Fruit fly (Drosophila melanogaster) whole organism, embryonic: ENCODE results near the gene Gsc.

Experiments used
- ATbp ChIP-seq: fragments of 200-800 bp; sonication (Bioruptor generic); optimal IDR thresholded peaks from 2 replicates; lab custom pipeline; 2017; ENCODE audit warnings: missing biosample characterization, mild to moderate bottlenecking, missing genetic modification characterization, missing genetic modification reagents
- Atf-2 ChIP-seq: fragments of 200-800 bp; sonication (Bioruptor generic); optimal IDR thresholded peaks from 2 replicates; lab custom pipeline; 2016; ENCODE audit warnings: missing biosample characterization, missing genetic modification characterization
- CG10147 ChIP-seq: fragments of 200-800 bp; sonication (Bioruptor generic); optimal IDR thresholded peaks from 2 replicates; lab custom pipeline; 2019; ENCODE audit warnings: missing biosample characterization, mild to moderate bottlenecking, missing genetic modification characterization, moderate library complexity
- CG11398 ChIP-seq: fragments of 200-800 bp; sonication (Bioruptor generic); optimal IDR thresholded peaks from 2 replicates; lab custom pipeline; 2016; ENCODE audit warnings: missing biosample characterization, missing genetic modification characterization
- CG1233 ChIP-seq: fragments of 200-800 bp; sonication (Bioruptor generic); optimal IDR thresholded peaks from 4 replicates; lab custom pipeline; 2018; ENCODE audit warnings: missing biosample characterization, mild to moderate bottlenecking, missing genetic modification characterization
- CG2129 ChIP-seq: fragments of 200-800 bp; sonication (Bioruptor generic); IDR thresholded peaks from 2 replicates; pipeline ENCODE4 v1.3.6; 2022; ENCODE audit warnings: missing biosample characterization, missing genetic modification characterization; ENCODE audit not compliant: partially characterized antibody
- CG34376 ChIP-seq: fragments of 200-800 bp; sonication (Bioruptor generic); optimal IDR thresholded peaks from 2 replicates; lab custom pipeline; 2018; ENCODE audit warnings: missing biosample characterization, mild to moderate bottlenecking, missing genetic modification characterization
- CG3847 ChIP-seq: fragments of 200-800 bp; sonication (Bioruptor generic); IDR thresholded peaks from 2 replicates; pipeline ENCODE4 v1.3.6; 2022; ENCODE audit warnings: missing biosample characterization, missing genetic modification characterization
- CG6854 ChIP-seq: fragments of 200-800 bp; sonication (Bioruptor generic); optimal IDR thresholded peaks from 3 replicates; lab custom pipeline; 2017; ENCODE audit warnings: missing biosample characterization, mild to moderate bottlenecking, missing genetic modification characterization
- CG8944 ChIP-seq: fragments of 200-800 bp; sonication (Bioruptor generic); optimal IDR thresholded peaks from 3 replicates; lab custom pipeline; 2016; ENCODE audit warnings: missing biosample characterization, missing genetic modification characterization
- CG9817 ChIP-seq: fragments of 200-800 bp; sonication (Bioruptor generic); optimal IDR thresholded peaks from 2 replicates; lab custom pipeline; 2018; ENCODE audit warnings: missing biosample characterization, mild to moderate bottlenecking, missing genetic modification characterization, moderate library complexity
- CHES-1-like ChIP-seq: fragments of 200-800 bp; sonication (Bioruptor generic); optimal IDR thresholded peaks from 2 replicates; lab custom pipeline; 2016; ENCODE audit warnings: missing biosample characterization, missing genetic modification characterization
- D19A ChIP-seq: fragments of 200-800 bp; optimal IDR thresholded peaks from 3 replicates; lab custom pipeline; 2019; ENCODE audit warnings: missing biosample characterization, mild to moderate bottlenecking, missing genetic modification characterization, moderate library complexity
- Dp ChIP-seq: fragments of 200-800 bp; sonication (Bioruptor generic); optimal IDR thresholded peaks from 2 replicates; lab custom pipeline; 2018; ENCODE audit warnings: missing biosample characterization, mild to moderate bottlenecking, missing genetic modification characterization, moderate library complexity
- Ets97D ChIP-seq: fragments of 200-800 bp; sonication (Bioruptor generic); optimal IDR thresholded peaks from 3 replicates; lab custom pipeline; 2016; ENCODE audit warnings: missing biosample characterization, missing genetic modification characterization
- HLH3B ChIP-seq: fragments of 200-800 bp; sonication (Bioruptor generic); IDR thresholded peaks from 2 replicates; pipeline ENCODE4 v1.3.6; 2022; ENCODE audit warnings: missing biosample characterization, missing genetic modification characterization
- HLHmδ ChIP-seq: fragments of 200-800 bp; sonication (Bioruptor generic); optimal IDR thresholded peaks from 2 replicates; lab custom pipeline; 2018; ENCODE audit warnings: missing biosample characterization, mild to moderate bottlenecking, missing genetic modification characterization, moderate library complexity
- HmgZ ChIP-seq: fragments of 200-800 bp; sonication (Bioruptor generic); optimal IDR thresholded peaks from 2 replicates; lab custom pipeline; 2018; ENCODE audit warnings: missing biosample characterization, mild to moderate bottlenecking, missing genetic modification characterization
- Hr78 ChIP-seq, 2 experiments: fragments of 200-800 bp in 1 of 2; fragments of >200 bp in 1 of 2; sonication (Bioruptor generic) in 1 of 2; optimal IDR thresholded peaks; 2 replicates each; lab custom pipeline; 2017 to 2019; ENCODE audit warnings: missing biosample characterization in 2 of 2, missing genetic modification characterization in 2 of 2, mild to moderate bottlenecking in 1 of 2, moderate library complexity in 1 of 2
- Lpt ChIP-seq: fragments of >200 bp; optimal IDR thresholded peaks from 2 replicates; lab custom pipeline; 2018; ENCODE audit warnings: missing biosample characterization, missing genetic modification characterization
- MBD-R2 ChIP-seq: fragments of 200-800 bp; sonication (Bioruptor generic); IDR thresholded peaks from 2 replicates; pipeline ENCODE4 v1.3.6; 2022; ENCODE audit warnings: missing biosample characterization, missing genetic modification characterization
- NC2α ChIP-seq: fragments of 200-800 bp; sonication (Bioruptor generic); optimal IDR thresholded peaks from 2 replicates; lab custom pipeline; 2016; ENCODE audit warnings: missing biosample characterization, missing genetic modification characterization
- NK7.1 ChIP-seq: fragments of 200-800 bp; sonication (Bioruptor generic); optimal IDR thresholded peaks from 3 replicates; lab custom pipeline; 2016; ENCODE audit warnings: missing biosample characterization, missing genetic modification characterization
- NfI ChIP-seq: fragments of 200-800 bp; sonication (Bioruptor generic); optimal IDR thresholded peaks from 3 replicates; lab custom pipeline; 2018; ENCODE audit warnings: missing biosample characterization, mild to moderate bottlenecking, missing genetic modification characterization, moderate library complexity
- Rx ChIP-seq: fragments of 200-800 bp; sonication (Bioruptor generic); IDR thresholded peaks from 2 replicates; pipeline ENCODE4 v1.3.6; 2022; ENCODE audit warnings: missing biosample characterization, missing genetic modification characterization
- Sin3A ChIP-seq: fragments of >200 bp; optimal IDR thresholded peaks from 2 replicates; lab custom pipeline; 2018
- Six4 ChIP-seq: fragments of 200-800 bp; sonication (Bioruptor generic); optimal IDR thresholded peaks from 2 replicates; lab custom pipeline; 2016; ENCODE audit warnings: missing biosample characterization, missing genetic modification characterization
- Ssrp ChIP-seq: fragments of 200-800 bp; sonication (Bioruptor generic); optimal IDR thresholded peaks from 2 replicates; lab custom pipeline; 2018; ENCODE audit warnings: missing biosample characterization, mild to moderate bottlenecking, missing genetic modification characterization, moderate library complexity
- Stat92E ChIP-seq, 3 experiments: fragments of >200 bp in 2 of 3; fragments of 200-800 bp in 1 of 3; sonication (Bioruptor generic) in 1 of 3; optimal IDR thresholded peaks; 2 replicates each; lab custom pipeline; 2017 to 2019; ENCODE audit warnings: missing biosample characterization in 3 of 3, missing genetic modification characterization in 3 of 3, mild to moderate bottlenecking in 1 of 3, moderate library complexity in 1 of 3
- abd-A ChIP-seq: fragments of 200-800 bp; sonication (Bioruptor generic); optimal IDR thresholded peaks from 3 replicates; lab custom pipeline; 2019; ENCODE audit warnings: missing biosample characterization, mild to moderate bottlenecking, missing genetic modification characterization, moderate library complexity
- ac ChIP-seq: fragments of 200-800 bp; sonication (Bioruptor generic); optimal IDR thresholded peaks from 3 replicates; lab custom pipeline; 2017; ENCODE audit warnings: missing biosample characterization, mild to moderate bottlenecking, missing genetic modification characterization
- crol ChIP-seq: fragments of 200-800 bp; sonication (Bioruptor generic); IDR thresholded peaks from 2 replicates; pipeline ENCODE4 v1.3.6; 2022; ENCODE audit warnings: missing biosample characterization, missing genetic modification characterization
- cwo ChIP-seq: fragments of 200-800 bp; sonication (Bioruptor generic); optimal IDR thresholded peaks from 3 replicates; lab custom pipeline; 2017; ENCODE audit warnings: missing biosample characterization, missing genetic modification characterization, mild to moderate bottlenecking, moderate library complexity, missing genetic modification reagents
- grn ChIP-seq: fragments of 200-800 bp; sonication (Bioruptor generic); optimal IDR thresholded peaks from 3 replicates; lab custom pipeline; 2017; ENCODE audit warnings: missing biosample characterization, missing genetic modification characterization
- insv ChIP-seq, 2 experiments: fragments of 200-800 bp; sonication (Bioruptor generic); optimal IDR thresholded peaks; 3 replicates each; lab custom pipeline; 2016 to 2018; ENCODE audit warnings: missing biosample characterization in 2 of 2, missing genetic modification characterization in 2 of 2
- onecut ChIP-seq: fragments of 200-800 bp; sonication (Bioruptor generic); IDR thresholded peaks from 2 replicates; pipeline ENCODE4 v1.3.6; 2022; ENCODE audit warnings: missing biosample characterization, missing genetic modification characterization
- pzg ChIP-seq: fragments of 200-800 bp; sonication (Bioruptor generic); optimal IDR thresholded peaks from 3 replicates; lab custom pipeline; 2018; ENCODE audit warnings: missing biosample characterization, mild to moderate bottlenecking, missing genetic modification characterization, moderate library complexity
- sd ChIP-seq: fragments of 200-800 bp; sonication (Bioruptor generic); optimal IDR thresholded peaks from 3 replicates; lab custom pipeline; 2018; ENCODE audit warnings: missing biosample characterization, mild to moderate bottlenecking, missing genetic modification characterization, moderate library complexity
- slou ChIP-seq: fragments of 200-800 bp; sonication (Bioruptor generic); optimal IDR thresholded peaks from 3 replicates; lab custom pipeline; 2016; ENCODE audit warnings: missing biosample characterization, missing genetic modification characterization
- tna ChIP-seq: fragments of 200-800 bp; sonication (Bioruptor generic); IDR thresholded peaks from 2 replicates; pipeline ENCODE4 v1.3.6; 2022; ENCODE audit warnings: missing biosample characterization, missing genetic modification characterization; ENCODE audit not compliant: partially characterized antibody
- usp ChIP-seq: fragments of >200 bp; optimal IDR thresholded peaks from 2 replicates; lab custom pipeline; 2017; ENCODE audit warnings: missing biosample characterization, missing genetic modification characterization
- z ChIP-seq: fragments of 200-800 bp; sonication (Bioruptor generic); IDR thresholded peaks from 3 replicates; pipeline ENCODE4 v1.3.6; 2022; ENCODE audit warnings: missing biosample characterization, missing genetic modification characterization
- zen ChIP-seq: fragments of 200-800 bp; sonication (Bioruptor generic); optimal IDR thresholded peaks from 3 replicates; lab custom pipeline; 2018; ENCODE audit warnings: missing biosample characterization, mild to moderate bottlenecking, missing genetic modification characterization, moderate library complexity

Gene Gsc

DNA sequence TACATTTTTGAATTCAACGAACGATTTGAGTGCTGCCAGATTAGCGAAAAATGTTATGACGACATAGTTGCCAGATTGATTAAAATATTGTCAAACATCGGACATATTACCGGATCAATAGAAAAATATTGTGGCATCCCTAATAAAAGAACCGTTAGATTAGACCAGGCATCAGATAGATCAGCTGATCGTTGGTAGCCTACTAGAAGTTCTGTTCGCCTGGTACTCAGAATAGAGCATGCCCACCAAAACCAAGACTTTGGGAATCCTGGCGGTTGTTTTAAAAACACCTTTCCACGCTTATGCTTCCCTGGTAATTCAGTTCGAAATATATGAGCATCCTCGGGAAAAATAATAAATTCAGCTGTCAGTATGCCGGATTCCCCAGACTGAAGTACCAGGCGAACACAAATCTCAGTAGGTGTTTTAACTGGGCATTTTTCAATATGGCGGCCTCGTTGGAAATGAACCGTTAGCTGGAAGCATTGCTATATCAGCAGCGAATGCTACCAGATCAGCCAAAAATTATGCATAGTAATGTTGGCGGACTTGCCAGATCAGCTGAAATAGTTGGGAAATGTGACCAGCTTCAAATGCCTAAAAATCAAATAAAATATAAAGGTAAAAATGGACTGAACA, 53.8 kb downstream of the Gsc start (continued):
- TF ChIP-seq HLHmδ (GFP tag; lab: Kevin White, UChicago) (peak; percentile 29), Dp (GFP tag; lab: Kevin White, UChicago) (peak; percentile 71), CG1233 (GFP tag; lab: Kevin White, UChicago) (peak; percentile 21), z (GFP tag; lab: Robert Waterston, UW) (no peak), NK7.1 (GFP tag; lab: Kevin White, UChicago) (no peak), usp (GFP tag; lab: Kevin White, UChicago) (no peak), CG8944 (GFP tag; lab: Kevin White, UChicago) (no peak), Ssrp (tag; lab: Kevin White, UChicago) (no peak), ATbp (GFP tag; lab: Kevin White, UChicago) (no peak), sd (tag; lab: Kevin White, UChicago) (peak; percentile 92), cwo (GFP tag; lab: Kevin White, UChicago) (no peak), Atf-2 (GFP tag; lab: Kevin White, UChicago) (no peak), crol (GFP tag; lab: Robert Waterston, UW) (no peak), pzg (peak; percentile 55), CG9817 (tag; lab: Kevin White, UChicago) (no peak), Rx (GFP tag; lab: Robert Waterston, UW) (no peak), Six4 (no peak), insv (GFP tag; optimal IDR thresholded peaks at IDR 0.05; lab: Kevin White, UChicago) (peak in 1 of 2 experiments; percentile 43), D19A (tag; lab: Kevin White, UChicago) (peak; percentile 8), CG11398 (GFP tag; lab: Kevin White, UChicago) (peak; percentile 36), CG34376 (GFP tag; lab: Kevin White, UChicago) (peak; percentile 79), Hr78 (GFP tag; optimal IDR thresholded peaks at IDR 0.05; lab: Kevin White, UChicago) (no peak), onecut (GFP tag; lab: Robert Waterston, UW) (0 out of 2 replicates have a peak, but pooled peaks have one; percentile 20), CHES-1-like (GFP tag; lab: Kevin White, UChicago) (no peak), NC2α (GFP tag; lab: Kevin White, UChicago) (no peak), Sin3A (peak; percentile 21), grn (GFP tag; lab: Kevin White, UChicago) (peak; percentile 52), MBD-R2 (GFP tag; lab: Robert Waterston, UW) (no peak; the same call in 1 of the 2 replicates), CG3847 (GFP tag; lab: Robert Waterston, UW) (peak; percentile 89), CG2129 (GFP tag; lab: Robert Waterston, UW) (peak; percentile 42; the same call in 1 of the 2 replicates), HmgZ (tag; lab: Kevin White, UChicago) (peak; percentile 54), zen (tag; lab: Kevin White, UChicago) (no peak), CG6854 (no peak), slou (GFP tag; lab: Kevin White, UChicago) (no peak), Stat92E (GFP tag; optimal IDR thresholded peaks at IDR 0.05; lab: Kevin White, UChicago) (peak in 1 of 3 experiments; percentile 97), HLH3B (GFP tag; lab: Robert Waterston, UW) (no peak), CG10147 (GFP tag; lab: Kevin White, UChicago) (peak; percentile 16), Lpt (GFP tag; lab: Kevin White, UChicago) (no peak), abd-A (tag; lab: Kevin White, UChicago) (peak; percentile 95), tna (GFP tag; lab: Robert Waterston, UW) (0 out of 2 replicates have a peak, but pooled peaks have one; percentile 56), NfI (peak; percentile 19), ac (GFP tag; lab: Kevin White, UChicago) (peak; percentile 75), Ets97D (GFP tag; lab: Kevin White, UChicago) (peak; percentile 82)
